Fruit fly (Drosophila melanogaster) whole organism, embryonic: ENCODE measurements around the gene ND-SGDH.

Source experiments
- CG10366 ChIP-seq: fragments of 200-800 bp; sonication (Bioruptor generic); IDR thresholded peaks from 2 replicates; pipeline ENCODE4 v1.3.6; 2022; ENCODE audit warnings: missing biosample characterization, missing genetic modification characterization
- CG10462 ChIP-seq: fragments of 200-800 bp; sonication (Bioruptor generic); optimal IDR thresholded peaks from 2 replicates; lab custom pipeline; 2016; ENCODE audit warnings: missing biosample characterization, missing genetic modification characterization
- CG10979 ChIP-seq: fragments of 200-800 bp; sonication (Bioruptor generic); optimal IDR thresholded peaks from 2 replicates; lab custom pipeline; 2018; ENCODE audit warnings: missing biosample characterization, mild to moderate bottlenecking, missing genetic modification characterization, moderate library complexity
- CG12299 ChIP-seq: fragments of 200-800 bp; sonication (Bioruptor generic); optimal IDR thresholded peaks from 2 replicates; lab custom pipeline; 2018; ENCODE audit warnings: missing biosample characterization, mild to moderate bottlenecking, missing genetic modification characterization
- CG1233 ChIP-seq: fragments of 200-800 bp; sonication (Bioruptor generic); optimal IDR thresholded peaks from 4 replicates; lab custom pipeline; 2018; ENCODE audit warnings: missing biosample characterization, mild to moderate bottlenecking, missing genetic modification characterization
- CG12391 ChIP-seq: fragments of 200-800 bp; sonication (Bioruptor generic); optimal IDR thresholded peaks from 3 replicates; lab custom pipeline; 2018; ENCODE audit warnings: missing biosample characterization, mild to moderate bottlenecking, missing genetic modification characterization, moderate library complexity
- CG12942 ChIP-seq: fragments of 200-800 bp; sonication (Bioruptor generic); optimal IDR thresholded peaks from 3 replicates; lab custom pipeline; 2016; ENCODE audit warnings: missing biosample characterization, missing genetic modification characterization
- CG13123 ChIP-seq: fragments of 200-800 bp; sonication (Bioruptor generic); optimal IDR thresholded peaks from 2 replicates; lab custom pipeline; 2016; ENCODE audit warnings: missing biosample characterization, missing genetic modification characterization
- CG13424 ChIP-seq: fragments of 200-800 bp; sonication (Bioruptor generic); optimal IDR thresholded peaks from 2 replicates; lab custom pipeline; 2019; ENCODE audit warnings: missing biosample characterization, mild to moderate bottlenecking, missing genetic modification characterization, moderate library complexity
- CG15073 ChIP-seq: fragments of 200-800 bp; sonication (Bioruptor generic); optimal IDR thresholded peaks from 2 replicates; lab custom pipeline; 2016; ENCODE audit warnings: missing biosample characterization, missing genetic modification characterization
- CG16815 ChIP-seq: fragments of 200-800 bp; sonication (Bioruptor generic); optimal IDR thresholded peaks from 3 replicates; lab custom pipeline; 2017; ENCODE audit warnings: missing biosample characterization, mild to moderate bottlenecking, missing genetic modification characterization
- CG16863 ChIP-seq: fragments of 200-800 bp; sonication (Bioruptor generic); optimal IDR thresholded peaks from 3 replicates; lab custom pipeline; 2016; ENCODE audit warnings: missing biosample characterization, missing genetic modification characterization
- CG1792 ChIP-seq: fragments of 200-800 bp; sonication (Bioruptor generic); optimal IDR thresholded peaks from 2 replicates; lab custom pipeline; 2016; ENCODE audit warnings: missing biosample characterization, missing genetic modification characterization
- CG3407 ChIP-seq: fragments of 200-800 bp; sonication (Bioruptor generic); optimal IDR thresholded peaks from 2 replicates; lab custom pipeline; 2018; ENCODE audit warnings: missing biosample characterization, mild to moderate bottlenecking, missing genetic modification characterization
- CG34422 ChIP-seq: fragments of 200-800 bp; sonication (Bioruptor generic); IDR thresholded peaks from 3 replicates; pipeline ENCODE4 v1.3.6; 2022; ENCODE audit warnings: missing biosample characterization, missing genetic modification characterization
- CG4404 ChIP-seq: fragments of 200-800 bp; sonication (Bioruptor generic); IDR thresholded peaks from 2 replicates; pipeline ENCODE4 v1.3.6; 2022; ENCODE audit warnings: missing biosample characterization, missing genetic modification characterization
- CHES-1-like ChIP-seq: fragments of 200-800 bp; sonication (Bioruptor generic); optimal IDR thresholded peaks from 2 replicates; lab custom pipeline; 2016; ENCODE audit warnings: missing biosample characterization, missing genetic modification characterization
- D19A ChIP-seq: fragments of 200-800 bp; optimal IDR thresholded peaks from 3 replicates; lab custom pipeline; 2019; ENCODE audit warnings: missing biosample characterization, mild to moderate bottlenecking, missing genetic modification characterization, moderate library complexity
- Dad ChIP-seq: fragments of 200-800 bp; sonication (Bioruptor generic); optimal IDR thresholded peaks from 3 replicates; lab custom pipeline; 2016; ENCODE audit warnings: missing biosample characterization, missing genetic modification characterization
- Dll ChIP-seq: fragments of 200-800 bp; sonication (Bioruptor generic); IDR thresholded peaks from 4 replicates; pipeline ENCODE4 v1.3.6; 2022; ENCODE audit warnings: missing biosample characterization, missing genetic modification characterization; ENCODE audit not compliant: partially characterized antibody
- Ets65A ChIP-seq: fragments of 200-800 bp; sonication (Bioruptor generic); peaks from one replicate; lab custom pipeline; 2016; ENCODE audit warnings: missing biosample characterization, missing genetic modification characterization
- Fer1 ChIP-seq: fragments of 200-800 bp; sonication (Bioruptor generic); optimal IDR thresholded peaks from 2 replicates; lab custom pipeline; 2017; ENCODE audit warnings: missing biosample characterization, mild to moderate bottlenecking, missing genetic modification characterization
- HHEX ChIP-seq: fragments of 200-800 bp; sonication (Bioruptor generic); optimal IDR thresholded peaks from 3 replicates; lab custom pipeline; 2017; ENCODE audit warnings: missing biosample characterization, mild to moderate bottlenecking, missing genetic modification characterization, missing genetic modification reagents
- Meics ChIP-seq: fragments of 200-800 bp; sonication (Bioruptor generic); optimal IDR thresholded peaks from 2 replicates; lab custom pipeline; 2017; ENCODE audit warnings: missing biosample characterization, mild to moderate bottlenecking, missing genetic modification characterization
- Nf-YB ChIP-seq: fragments of 200-800 bp; sonication (Bioruptor generic); optimal IDR thresholded peaks from 3 replicates; lab custom pipeline; 2019; ENCODE audit warnings: missing biosample characterization, mild to moderate bottlenecking, missing genetic modification characterization, moderate library complexity
- Nf-YC ChIP-seq: fragments of 200-800 bp; optimal IDR thresholded peaks from 3 replicates; lab custom pipeline; 2019; ENCODE audit warnings: missing biosample characterization, mild to moderate bottlenecking, missing genetic modification characterization, moderate library complexity
- Side ChIP-seq: fragments of 200-800 bp; sonication (Bioruptor generic); optimal IDR thresholded peaks from 2 replicates; lab custom pipeline; 2016; ENCODE audit warnings: missing biosample characterization, missing genetic modification characterization
- Sox100B ChIP-seq: fragments of 200-800 bp; sonication (Bioruptor generic); optimal IDR thresholded peaks from 3 replicates; lab custom pipeline; 2018; ENCODE audit warnings: missing biosample characterization, mild to moderate bottlenecking, missing genetic modification characterization
- ap ChIP-seq: fragments of 200-800 bp; sonication (Bioruptor generic); IDR thresholded peaks from 2 replicates; pipeline ENCODE4 v1.3.6; 2022; ENCODE audit warnings: missing biosample characterization, missing genetic modification characterization
- cato ChIP-seq: fragments of 200-800 bp; sonication (Bioruptor generic); optimal IDR thresholded peaks from 2 replicates; lab custom pipeline; 2016; ENCODE audit warnings: missing biosample characterization, missing genetic modification characterization, borderline replicate concordance
- chinmo ChIP-seq: fragments of 200-800 bp; sonication (Bioruptor generic); IDR thresholded peaks from 4 replicates; pipeline ENCODE4 v1.3.6; 2022; ENCODE audit warnings: missing biosample characterization, missing genetic modification characterization; ENCODE audit not compliant: partially characterized antibody
- chm ChIP-seq: fragments of 200-800 bp; sonication (Bioruptor generic); IDR thresholded peaks from 2 replicates; pipeline ENCODE4 v1.3.6; 2022; ENCODE audit warnings: missing biosample characterization, missing genetic modification characterization
- chn ChIP-seq: fragments of 200-800 bp; sonication (Bioruptor generic); optimal IDR thresholded peaks from 2 replicates; lab custom pipeline; 2016; ENCODE audit warnings: missing biosample characterization, missing genetic modification characterization
- crc ChIP-seq: fragments of 200-800 bp; sonication (Bioruptor generic); optimal IDR thresholded peaks from 2 replicates; lab custom pipeline; 2016; ENCODE audit warnings: missing biosample characterization, missing genetic modification characterization
- fd96Cb ChIP-seq: fragments of 200-800 bp; sonication (Bioruptor generic); optimal IDR thresholded peaks from 2 replicates; lab custom pipeline; 2018; ENCODE audit warnings: missing biosample characterization, mild to moderate bottlenecking, missing genetic modification characterization, moderate library complexity
- hkb ChIP-seq, 2 experiments: fragments of 200-800 bp in 1 of 2; fragments of >200 bp in 1 of 2; sonication (Bioruptor generic) in 1 of 2; IDR thresholded peaks in 1 of 2; optimal IDR thresholded peaks in 1 of 2; 2 replicates each; pipeline versions ENCODE4 v1.3.6 to Lab custom; 2017 to 2022; ENCODE audit warnings: missing biosample characterization in 1 of 2, missing genetic modification characterization in 1 of 2
- klu ChIP-seq: fragments of 200-800 bp; sonication (Bioruptor generic); IDR thresholded peaks from 2 replicates; pipeline ENCODE4 v1.3.6; 2022; ENCODE audit warnings: missing biosample characterization, missing genetic modification characterization
- lmd ChIP-seq: fragments of 200-800 bp; sonication (Bioruptor generic); IDR thresholded peaks from 2 replicates; pipeline ENCODE4 v1.3.6; 2022; ENCODE audit warnings: missing biosample characterization, missing genetic modification characterization
- lola ChIP-seq, 3 experiments: fragments of >200 bp in 2 of 3; fragments of 200-800 bp in 1 of 3; sonication (Bioruptor generic) in 1 of 3; optimal IDR thresholded peaks; 2 replicates each; lab custom pipeline; 2017 to 2019; ENCODE audit warnings: missing biosample characterization in 3 of 3, missing genetic modification characterization in 3 of 3, mild to moderate bottlenecking in 1 of 3, moderate library complexity in 1 of 3
- odd ChIP-seq: fragments of 200-800 bp; sonication (Bioruptor generic); optimal IDR thresholded peaks from 2 replicates; lab custom pipeline; 2017; ENCODE audit warnings: missing biosample characterization, mild to moderate bottlenecking, missing genetic modification characterization
- pb ChIP-seq: fragments of 200-800 bp; sonication (Bioruptor generic); optimal IDR thresholded peaks from 3 replicates; lab custom pipeline; 2016; ENCODE audit warnings: missing biosample characterization, missing genetic modification characterization
- prd ChIP-seq, 3 experiments: fragments of >200 bp in 2 of 3; fragments of 200-800 bp in 1 of 3; sonication (Bioruptor generic) in 1 of 3; optimal IDR thresholded peaks in 2 of 3; IDR thresholded peaks in 1 of 3; 2 replicates in 2 of 3; 3 replicates in 1 of 3; pipeline versions ENCODE4 v1.3.6 to Lab custom; 2017 to 2022; ENCODE audit warnings: missing biosample characterization in 1 of 3, missing genetic modification characterization in 1 of 3
- run ChIP-seq: fragments of 200-800 bp; sonication (Bioruptor generic); optimal IDR thresholded peaks from 3 replicates; lab custom pipeline; 2018; ENCODE audit warnings: missing biosample characterization, mild to moderate bottlenecking, missing genetic modification characterization
- seq ChIP-seq: fragments of 200-800 bp; sonication (Bioruptor generic); IDR thresholded peaks from 2 replicates; pipeline ENCODE4 v1.3.6; 2022; ENCODE audit warnings: missing biosample characterization, missing genetic modification characterization
- shn ChIP-seq: fragments of 200-800 bp; sonication (Bioruptor generic); optimal IDR thresholded peaks from 3 replicates; lab custom pipeline; 2016; ENCODE audit warnings: missing biosample characterization, missing genetic modification characterization
- slbo ChIP-seq: fragments of 200-800 bp; sonication (Bioruptor generic); IDR thresholded peaks from 2 replicates; pipeline ENCODE4 v1.3.6; 2022; ENCODE audit warnings: missing biosample characterization, missing genetic modification characterization
- ttk ChIP-seq: fragments of 200-800 bp; sonication (Bioruptor generic); IDR thresholded peaks from 2 replicates; pipeline ENCODE4 v2.1.2; 2022; ENCODE audit warnings: missing biosample characterization, missing genetic modification characterization
- unpg ChIP-seq: fragments of 200-800 bp; sonication (Bioruptor generic); optimal IDR thresholded peaks from 3 replicates; lab custom pipeline; 2018; ENCODE audit warnings: missing biosample characterization, mild to moderate bottlenecking, missing genetic modification characterization, moderate library complexity
- zfh2 ChIP-seq: fragments of 200-800 bp; sonication (Bioruptor generic); optimal IDR thresholded peaks from 2 replicates; lab custom pipeline; 2016; ENCODE audit warnings: missing biosample characterization, missing genetic modification characterization

ND-SGDH gene

DNA sequence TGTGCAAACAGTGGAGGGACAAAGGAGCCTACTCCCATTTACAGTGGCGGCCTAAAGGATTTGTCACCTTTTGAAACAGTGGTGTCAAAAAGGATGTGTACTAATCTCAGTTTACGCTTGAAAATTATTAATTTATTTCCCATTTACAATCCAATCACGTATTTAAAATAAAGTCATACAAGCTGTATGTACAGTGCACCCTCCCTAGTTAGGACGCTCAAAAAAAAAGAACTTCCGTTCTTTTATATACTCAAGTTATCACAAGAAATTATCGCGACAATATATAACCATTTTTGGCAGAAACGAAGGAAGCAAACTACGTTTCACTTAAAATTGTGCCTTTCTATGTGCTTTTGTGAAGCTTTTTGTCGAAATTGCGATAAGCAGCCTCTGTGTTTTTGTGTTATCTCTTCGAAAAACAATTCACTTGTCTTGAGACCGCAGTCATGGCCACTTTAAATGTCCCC is 881 bp upstream of the ND-SGDH start (continued):
- TF ChIP-seq klu (GFP tag; lab: Robert Waterston, UW) (no peak), CG12942 (GFP tag; lab: Kevin White, UChicago) (peak; percentile 8), chn (peak; percentile 46), unpg (GFP tag; lab: Kevin White, UChicago) (peak; percentile 51), Sox100B (peak; percentile 60), CG16815 (GFP tag; lab: Kevin White, UChicago) (peak; percentile 13), lmd (peak; percentile 45; the same call in 1 of the 2 replicates), seq (GFP tag; lab: Robert Waterston, UW) (peak; percentile 56), odd (GFP tag; lab: Kevin White, UChicago) (peak; percentile 19), CG10366 (GFP tag; lab: Robert Waterston, UW) (0 out of 2 replicates have a peak, but pooled peaks have one; percentile 28), ttk (GFP tag; lab: Robert Waterston, UW) (0 out of 2 replicates have a peak, but pooled peaks have one; percentile 44), Dll (no peak), shn (peak; percentile 62), run (peak; percentile 41), CG1233 (GFP tag; lab: Kevin White, UChicago) (peak; percentile 9), Nf-YB (no peak), Nf-YC (peak; percentile 31), ap (GFP tag; lab: Robert Waterston, UW) (0 out of 2 replicates have a peak, but pooled peaks have one; percentile 4), CG16863 (peak; percentile 4), prd (optimal IDR thresholded peaks at IDR 0.05; lab: Kevin White, UChicago) (no peak), prd (GFP tag; IDR thresholded peaks at IDR 0.05; lab: Robert Waterston, UW) (peak; percentile 56), chm (peak; percentile 49; the same call in 1 of the 2 replicates), CG34422 (GFP tag; lab: Robert Waterston, UW) (peak; percentile 54; the same call in 2 of the 3 replicates), chinmo (GFP tag; lab: Robert Waterston, UW) (0 out of 4 replicates have a peak, but pooled peaks have one; percentile 76), pb (GFP tag; lab: Kevin White, UChicago) (peak; percentile 15), Ets65A (GFP tag; lab: Kevin White, UChicago) (peak; percentile 91), CG10979 (peak; percentile 41), CG1792 (GFP tag; lab: Kevin White, UChicago) (no peak), Side (GFP tag; lab: Kevin White, UChicago) (peak; percentile 49), Meics (GFP tag; lab: Kevin White, UChicago) (peak; percentile 52), CG15073 (peak; percentile 98), CG12299 (tag; lab: Kevin White, UChicago) (no peak), crc (peak; percentile 56), CG13424 (tag; lab: Kevin White, UChicago) (peak; percentile 62), fd96Cb (peak; percentile 36), CG4404 (peak; percentile 36; the same call in 1 of the 2 replicates), lola (GFP tag; optimal IDR thresholded peaks at IDR 0.05; lab: Kevin White, UChicago) (peak in 1 of 3 experiments; percentile 11), CG12391 (tag; lab: Kevin White, UChicago) (peak; percentile 27), Dad (GFP tag; lab: Kevin White, UChicago) (peak; percentile 5), hkb (optimal IDR thresholded peaks at IDR 0.05; lab: Kevin White, UChicago) (no peak), hkb (GFP tag; IDR thresholded peaks at IDR 0.05; lab: Robert Waterston, UW) (peak; percentile 51), D19A (tag; lab: Kevin White, UChicago) (peak; percentile 17), Fer1 (GFP tag; lab: Kevin White, UChicago) (peak; percentile 57), CG10462 (GFP tag; lab: Kevin White, UChicago) (peak; percentile 13), CHES-1-like (GFP tag; lab: Kevin White, UChicago) (peak; percentile 50), CG13123 (GFP tag; lab: Kevin White, UChicago) (no peak), CG3407 (GFP tag; lab: Kevin White, UChicago) (peak; percentile 31), cato (no peak), zfh2 (GFP tag; lab: Kevin White, UChicago) (peak; percentile 54), slbo (GFP tag; lab: Robert Waterston, UW) (peak; percentile 58), HHEX (GFP tag; lab: Kevin White, UChicago) (peak; percentile 46)
